Worm (Caenorhabditis elegans): ENCODE data around the gene agt-1.

DNA sequence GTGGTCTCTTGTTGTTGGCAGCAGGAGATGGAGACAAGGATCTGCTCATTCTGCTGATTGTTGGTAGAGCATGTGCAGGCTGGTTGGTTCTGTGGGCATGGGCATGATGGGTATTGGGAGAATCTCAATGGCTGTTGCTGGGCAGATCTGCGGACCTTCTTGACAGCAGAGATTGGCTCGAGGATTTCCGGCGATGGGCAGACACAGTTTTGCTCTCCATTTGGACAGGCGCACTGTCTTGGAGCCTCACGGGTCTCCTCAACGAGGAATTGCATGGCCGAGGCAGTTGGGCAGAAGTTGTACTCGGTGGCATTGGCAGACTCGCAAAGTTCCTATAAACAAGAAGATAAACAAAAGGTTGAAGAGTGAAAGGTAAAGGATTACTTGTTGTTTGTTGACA lies 38.7 kb downstream of the agt-1 start:
- TF ChIP-seq D2030.7 (GFP tag; IDR thresholded peaks at IDR 0.05) (no peak), tlf-1 (GFP tag; optimal IDR thresholded peaks at IDR 0.05) (no peak), ceh-91 (GFP tag; IDR thresholded peaks at IDR 0.05) (no peak), hsf-1 (GFP tag; IDR thresholded peaks at IDR 0.05) (no peak)
